Worm (Caenorhabditis elegans) whole organism, early embryonic: ENCODE results near the gene nhr-190.

Experiments
- B0310.2 ChIP-seq: sonication (generic microtip); optimal IDR thresholded peaks from 2 replicates; lab custom pipeline; 2016; ENCODE audit warnings: mild to moderate bottlenecking, missing genetic modification characterization, missing compliant biosample characterization
- F13C5.2 ChIP-seq: sonication (generic microtip); optimal IDR thresholded peaks from 2 replicates; lab custom pipeline; 2017; ENCODE audit warnings: mild to moderate bottlenecking, missing genetic modification characterization, inconsistent platforms, missing compliant biosample characterization
- aly-1 ChIP-seq: sonication (generic microtip); optimal IDR thresholded peaks from 2 replicates; lab custom pipeline; 2016; ENCODE audit warnings: missing genetic modification characterization, missing compliant biosample characterization
- ama-1 ChIP-seq: fragments of 150-350 bp; optimal IDR thresholded peaks from 2 replicates; lab custom pipeline; 2014
- ceh-13 ChIP-seq: fragments of 200-800 bp; sonication (Bioruptor generic); optimal IDR thresholded peaks from 2 replicates; lab custom pipeline; 2018; ENCODE audit warnings: mild to moderate bottlenecking, missing genetic modification characterization, missing compliant biosample characterization
- ceh-36 ChIP-seq: sonication (generic microtip); optimal IDR thresholded peaks from 2 replicates; lab custom pipeline; 2016; ENCODE audit warnings: missing genetic modification characterization, inconsistent platforms, missing compliant biosample characterization
- ets-7 ChIP-seq: sonication (generic microtip); optimal IDR thresholded peaks from 2 replicates; lab custom pipeline; 2016; ENCODE audit warnings: missing genotype, missing genetic modification characterization, missing compliant biosample characterization
- flt-1 ChIP-seq: fragments of 200-800 bp; sonication (Bioruptor generic); IDR thresholded peaks from 2 replicates; pipeline ENCODE4 v1.3.6; 2022; ENCODE audit warnings: missing genetic modification characterization, missing compliant biosample characterization
- hmbx-1 ChIP-seq: sonication (generic microtip); optimal IDR thresholded peaks from 2 replicates; lab custom pipeline; 2016; ENCODE audit warnings: mild to moderate bottlenecking, missing genetic modification characterization, missing compliant biosample characterization
- hmg-4 ChIP-seq: fragments of 200-800 bp; sonication (Bioruptor generic); optimal IDR thresholded peaks from 2 replicates; lab custom pipeline; 2018; ENCODE audit warnings: mild to moderate bottlenecking, missing genetic modification characterization, missing compliant biosample characterization
- hnd-1 ChIP-seq: sonication (generic microtip); optimal IDR thresholded peaks from 2 replicates; lab custom pipeline; 2016; ENCODE audit warnings: missing genetic modification characterization, missing compliant biosample characterization
- pes-1 ChIP-seq: fragments of 200-800 bp; sonication (Bioruptor generic); IDR thresholded peaks from 2 replicates; pipeline ENCODE4 v1.3.6; 2022; ENCODE audit warnings: missing genetic modification reagents, missing genetic modification characterization, missing compliant biosample characterization
- scrt-1 ChIP-seq: fragments of 200-800 bp; sonication (Bioruptor generic); IDR thresholded peaks from 2 replicates; pipeline ENCODE4 v1.3.6; 2022; ENCODE audit warnings: missing genetic modification characterization, missing compliant biosample characterization
- sea-1 ChIP-seq: fragments of 200-800 bp; sonication (Bioruptor generic); conservative IDR thresholded peaks from 2 replicates; pipeline ENCODE4 v1.3.6; 2022; ENCODE audit warnings: missing genetic modification characterization, missing compliant biosample characterization
- tbx-11 ChIP-seq: fragments of 200-800 bp; sonication (Bioruptor generic); IDR thresholded peaks from 2 replicates; pipeline ENCODE4 v1.3.6; 2022; ENCODE audit warnings: missing genetic modification characterization, missing compliant biosample characterization
- tbx-37 ChIP-seq: fragments of 200-800 bp; sonication (Bioruptor generic); conservative IDR thresholded peaks from 2 replicates; pipeline ENCODE4 v1.3.6; 2022; ENCODE audit warnings: missing genetic modification reagents, missing genetic modification characterization, missing compliant biosample characterization
- tra-4 ChIP-seq: sonication (generic microtip); optimal IDR thresholded peaks from 2 replicates; lab custom pipeline; 2017; ENCODE audit warnings: missing genetic modification characterization, missing compliant biosample characterization

The nhr-190 gene

DNA sequence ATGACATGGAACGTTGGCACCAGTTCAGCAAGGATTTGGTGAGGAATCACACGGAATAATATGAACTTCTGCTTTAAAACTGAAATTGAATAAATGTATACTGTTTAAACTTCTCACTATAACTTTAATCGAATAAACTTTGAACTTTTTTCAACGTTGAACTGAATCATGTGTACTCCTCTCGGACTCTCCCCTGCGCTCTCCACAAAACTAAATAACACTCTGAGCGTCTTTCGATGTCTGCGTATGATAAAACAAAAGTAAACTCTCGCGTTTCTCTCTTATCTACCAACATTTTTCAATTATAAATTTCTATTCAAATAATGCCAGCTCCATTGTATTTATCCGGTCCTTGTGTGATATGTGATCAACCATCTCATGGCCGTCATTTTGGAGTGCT, 10.9 kb downstream of the nhr-190 start:
- TF ChIP-seq ceh-36: no peak
- no peak for TF ChIP-seq sea-1
- no peak for TF ChIP-seq scrt-1 (GFP tag; lab: Robert Waterston, UW)
- no peak for TF ChIP-seq pes-1 (GFP tag; lab: Robert Waterston, UW)
- TF ChIP-seq hnd-1: no peak
- TF ChIP-seq hmbx-1 (tag; lab: Kevin White, UChicago): no peak
- TF ChIP-seq tbx-37: no peak
- TF ChIP-seq tbx-11 (GFP tag; lab: Robert Waterston, UW): no peak
- no peak for TF ChIP-seq tra-4 (tag; lab: Kevin White, UChicago)
- TF ChIP-seq hmg-4 (GFP tag; lab: Kevin White, UChicago): no peak
- no peak for TF ChIP-seq aly-1 (tag; lab: Kevin White, UChicago)
- no peak for TF ChIP-seq B0310.2 (tag; lab: Kevin White, UChicago)
- TF ChIP-seq flt-1 (GFP tag; lab: Robert Waterston, UW): no peak
- TF ChIP-seq ama-1 (lab: Kevin White, UChicago): no peak
- no peak for TF ChIP-seq F13C5.2 (tag; lab: Kevin White, UChicago)

DNA sequence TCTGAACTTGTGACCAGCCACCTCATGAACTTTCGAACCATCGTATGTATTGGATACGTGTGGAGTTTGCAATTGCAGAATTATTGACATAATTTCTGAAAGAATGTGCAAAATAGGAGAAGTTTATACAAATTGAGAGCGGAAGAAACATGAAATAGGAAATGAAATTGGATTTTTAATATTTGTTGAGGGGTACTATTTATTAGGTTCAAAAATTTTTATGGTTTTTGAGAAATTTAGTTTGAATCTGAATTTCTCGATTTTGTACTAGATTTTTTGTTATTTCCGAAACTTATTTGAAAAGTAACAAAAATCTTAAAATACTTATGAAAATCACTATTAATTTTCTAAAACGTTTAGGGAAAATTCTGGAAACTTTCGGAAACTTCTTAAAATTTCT, 14.2 kb downstream of the nhr-190 start, which contains the start of gene F48G7.9:
Gene F48G7.9 (minus strand): TSS at position 101 of the 400 bp plus-strand sequence.
- no peak for TF ChIP-seq hnd-1
- TF ChIP-seq B0310.2 (tag; lab: Kevin White, UChicago): no peak
- TF ChIP-seq ceh-36: no peak
- no peak for TF ChIP-seq sea-1
- no peak for TF ChIP-seq ets-7 (tag; lab: Kevin White, UChicago)
- no peak for TF ChIP-seq pes-1 (GFP tag; lab: Robert Waterston, UW)
- TF ChIP-seq flt-1 (GFP tag; lab: Robert Waterston, UW): no peak
- no peak for TF ChIP-seq hmg-4 (GFP tag; lab: Kevin White, UChicago)
- TF ChIP-seq scrt-1 (GFP tag; lab: Robert Waterston, UW): no peak
- no peak for TF ChIP-seq hmbx-1 (tag; lab: Kevin White, UChicago)
- TF ChIP-seq ama-1 (lab: Kevin White, UChicago): no peak
- TF ChIP-seq tbx-37: no peak

DNA sequence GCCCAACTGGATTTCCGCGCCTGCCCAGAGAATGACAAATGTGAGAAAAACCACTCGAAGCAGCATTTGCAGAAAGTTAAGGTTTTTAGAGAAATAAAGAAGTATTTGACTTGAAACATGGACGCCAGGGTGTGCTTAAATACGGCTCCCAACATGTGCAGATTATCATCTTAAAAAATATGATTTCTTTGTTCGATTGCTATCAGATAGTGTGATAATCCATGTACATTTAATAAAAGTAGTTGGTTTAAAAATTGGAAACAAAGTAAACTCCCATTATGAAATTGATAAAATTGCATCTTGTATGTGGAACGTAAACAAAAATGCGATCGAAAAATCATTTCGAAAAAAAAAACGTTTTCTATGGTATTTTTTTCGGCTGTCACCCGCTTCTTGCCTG, 15.1 kb downstream of the nhr-190 start, which contains the start of gene F48G7.8:
Gene F48G7.8 (minus strand): TSS at position 101 of the 400 bp plus-strand sequence.
- TF ChIP-seq scrt-1 (GFP tag; lab: Robert Waterston, UW) (no peak), tra-4 (tag; lab: Kevin White, UChicago) (no peak), F13C5.2 (tag; lab: Kevin White, UChicago) (no peak), tbx-37 (no peak), ama-1 (lab: Kevin White, UChicago) (no peak)

DNA sequence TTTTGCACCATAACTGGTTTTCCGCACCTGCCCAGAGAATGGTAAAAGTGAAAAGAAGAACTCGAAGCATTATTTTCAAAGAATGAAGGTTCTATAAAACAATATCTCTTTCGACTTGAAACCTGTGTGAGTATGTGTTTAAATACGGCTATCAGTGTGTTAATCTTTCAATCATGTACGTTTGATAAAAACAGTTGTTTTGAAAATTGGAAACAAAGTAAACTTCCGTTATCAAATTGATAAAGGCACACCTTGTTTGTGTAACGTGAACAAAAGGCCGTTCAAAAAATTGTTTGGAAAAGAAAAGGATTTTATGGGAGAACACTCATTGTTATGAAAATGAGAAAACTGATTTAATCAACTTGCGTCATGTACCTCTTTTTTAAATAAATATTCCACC, 16.4 kb downstream of the nhr-190 start, which contains the start of gene F48G7.7:
Gene F48G7.7 (minus strand): TSS at position 101 of the 400 bp plus-strand sequence.
- no peak for TF ChIP-seq ets-7 (tag; lab: Kevin White, UChicago)
- no peak for TF ChIP-seq flt-1 (GFP tag; lab: Robert Waterston, UW)
- TF ChIP-seq sea-1: no peak
- no peak for TF ChIP-seq ama-1 (lab: Kevin White, UChicago)
- no peak for TF ChIP-seq ceh-36
- no peak for TF ChIP-seq tbx-11 (GFP tag; lab: Robert Waterston, UW)
- no peak for TF ChIP-seq tbx-37
- TF ChIP-seq pes-1 (GFP tag; lab: Robert Waterston, UW): no peak
- no peak for TF ChIP-seq ceh-13 (GFP tag; lab: Kevin White, UChicago)
- TF ChIP-seq hnd-1: no peak
- no peak for TF ChIP-seq F13C5.2 (tag; lab: Kevin White, UChicago)
- TF ChIP-seq scrt-1 (GFP tag; lab: Robert Waterston, UW): no peak
- TF ChIP-seq aly-1 (tag; lab: Kevin White, UChicago): no peak
- TF ChIP-seq hmg-4 (GFP tag; lab: Kevin White, UChicago): no peak
- TF ChIP-seq B0310.2 (tag; lab: Kevin White, UChicago): no peak
- no peak for TF ChIP-seq hmbx-1 (tag; lab: Kevin White, UChicago)
- no peak for TF ChIP-seq tra-4 (tag; lab: Kevin White, UChicago)

DNA sequence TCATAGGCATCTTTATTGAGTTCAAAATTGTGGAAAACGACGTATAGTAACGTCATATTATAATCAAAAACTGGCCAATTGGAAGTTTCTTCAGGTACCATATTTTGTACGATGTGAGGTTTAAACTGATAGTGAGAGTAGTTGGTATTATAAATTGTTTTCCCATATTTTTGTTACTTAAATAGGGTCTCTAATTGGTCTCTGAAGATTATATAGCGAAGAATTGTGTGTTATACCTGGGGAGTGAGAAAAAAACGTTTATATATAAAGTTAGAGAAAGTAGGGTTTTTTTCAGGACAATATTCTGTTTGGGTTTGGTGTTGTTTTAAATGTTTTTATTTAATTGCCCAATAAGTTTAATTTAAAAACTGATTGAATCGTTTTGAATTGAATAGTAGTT, 17.8 kb downstream of the nhr-190 start, which contains the start of gene srt-17:
Gene srt-17 (minus strand): TSS at position 101 of the 400 bp plus-strand sequence.
- TF ChIP-seq pes-1 (GFP tag; lab: Robert Waterston, UW) (no peak), flt-1 (GFP tag; lab: Robert Waterston, UW) (no peak), hmg-4 (GFP tag; lab: Kevin White, UChicago) (no peak), tbx-37 (no peak), tra-4 (tag; lab: Kevin White, UChicago) (no peak), sea-1 (no peak), F13C5.2 (tag; lab: Kevin White, UChicago) (no peak)

DNA sequence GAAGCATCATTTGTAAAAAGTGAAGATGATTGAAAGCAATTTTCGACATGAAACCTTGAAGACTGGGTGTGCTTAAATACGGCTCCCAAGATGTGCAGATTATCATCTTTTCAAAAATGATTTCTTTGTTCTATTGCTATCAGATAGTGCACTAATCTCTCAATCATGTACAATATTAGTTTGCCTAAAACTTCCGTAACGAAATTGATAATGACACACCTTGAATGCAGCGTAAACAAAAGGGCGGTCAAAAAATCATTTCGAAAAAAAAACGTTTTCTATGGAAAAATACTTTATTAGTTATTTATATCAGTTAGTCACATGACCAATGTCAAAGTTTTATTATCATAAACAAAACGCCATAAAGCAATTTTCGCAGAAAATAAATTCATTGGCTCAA, 19.8 kb downstream of the nhr-190 start, which contains the start of gene F48G7.5:
Gene F48G7.5 (minus strand): TSS at position 34 of the 400 bp plus-strand sequence.
- TF ChIP-seq flt-1 (GFP tag; lab: Robert Waterston, UW): no peak
- TF ChIP-seq ets-7 (tag; lab: Kevin White, UChicago): no peak
- no peak for TF ChIP-seq B0310.2 (tag; lab: Kevin White, UChicago)
- TF ChIP-seq aly-1 (tag; lab: Kevin White, UChicago): no peak
- TF ChIP-seq tbx-37: no peak
- no peak for TF ChIP-seq scrt-1 (GFP tag; lab: Robert Waterston, UW)

DNA sequence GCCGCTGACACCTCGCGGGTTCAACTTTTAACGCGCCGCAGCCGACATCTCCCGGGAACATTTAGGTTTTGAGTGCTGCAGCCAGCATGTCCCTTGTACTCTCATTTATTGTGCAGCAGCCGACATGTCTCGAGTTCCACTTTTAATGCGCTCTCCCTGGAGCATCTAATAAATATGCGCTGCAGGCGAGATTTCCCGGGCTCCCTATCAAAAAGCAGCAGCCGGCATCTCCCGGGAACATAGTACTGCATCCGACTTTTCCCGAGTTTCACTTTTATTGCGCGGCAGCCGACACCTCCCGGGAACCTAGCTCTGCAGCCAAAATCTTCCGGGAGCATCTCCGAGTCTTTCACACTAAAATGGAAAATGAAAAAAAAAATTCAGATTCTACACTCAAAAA, 21.7 kb downstream of the nhr-190 start:
- TF ChIP-seq ets-7 (tag; lab: Kevin White, UChicago) (no peak), aly-1 (tag; lab: Kevin White, UChicago) (no peak), ceh-36 (no peak), hmbx-1 (tag; lab: Kevin White, UChicago) (no peak), scrt-1 (GFP tag; lab: Robert Waterston, UW) (no peak), pes-1 (GFP tag; lab: Robert Waterston, UW) (no peak), tbx-37 (no peak), tbx-11 (GFP tag; lab: Robert Waterston, UW) (no peak), ama-1 (lab: Kevin White, UChicago) (no peak)

DNA sequence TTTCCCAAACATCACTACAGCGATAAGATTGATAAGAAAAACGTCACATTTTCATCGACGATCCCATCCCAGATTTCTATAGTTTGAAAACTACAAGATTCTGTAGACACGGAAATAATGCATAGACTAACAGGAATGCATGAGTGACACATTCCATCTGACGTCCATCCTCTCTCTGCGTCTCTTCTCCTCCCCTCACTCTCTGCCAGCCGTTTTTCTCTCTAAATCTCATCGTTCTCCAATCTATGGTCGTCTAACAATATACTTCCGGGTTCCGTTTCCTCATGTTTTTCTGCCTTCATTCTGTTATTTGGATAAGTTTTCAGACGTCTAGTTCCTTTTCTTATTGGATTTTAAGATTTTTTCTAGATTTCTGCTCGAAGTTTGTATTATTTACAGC, 23.7 kb downstream of the nhr-190 start, which contains the start of gene F48G7.4:
Gene F48G7.4 (plus strand): TSS at position 400 of the 400 bp plus-strand sequence.
- TF ChIP-seq tra-4 (tag; lab: Kevin White, UChicago) (no peak), B0310.2 (tag; lab: Kevin White, UChicago) (no peak), ceh-36 (no peak), ceh-13 (GFP tag; lab: Kevin White, UChicago) (no peak), F13C5.2 (tag; lab: Kevin White, UChicago) (no peak), pes-1 (GFP tag; lab: Robert Waterston, UW) (no peak), ets-7 (tag; lab: Kevin White, UChicago) (no peak), sea-1 (no peak), hmg-4 (GFP tag; lab: Kevin White, UChicago) (no peak), tbx-37 (no peak), flt-1 (GFP tag; lab: Robert Waterston, UW) (no peak), hmbx-1 (tag; lab: Kevin White, UChicago) (no peak), scrt-1 (GFP tag; lab: Robert Waterston, UW) (no peak), aly-1 (tag; lab: Kevin White, UChicago) (no peak), hnd-1 (no peak), ama-1 (lab: Kevin White, UChicago) (no peak), tbx-11 (GFP tag; lab: Robert Waterston, UW) (no peak)
